Fruit fly (Drosophila melanogaster): ENCODE measurements around the gene goe.

DNA sequence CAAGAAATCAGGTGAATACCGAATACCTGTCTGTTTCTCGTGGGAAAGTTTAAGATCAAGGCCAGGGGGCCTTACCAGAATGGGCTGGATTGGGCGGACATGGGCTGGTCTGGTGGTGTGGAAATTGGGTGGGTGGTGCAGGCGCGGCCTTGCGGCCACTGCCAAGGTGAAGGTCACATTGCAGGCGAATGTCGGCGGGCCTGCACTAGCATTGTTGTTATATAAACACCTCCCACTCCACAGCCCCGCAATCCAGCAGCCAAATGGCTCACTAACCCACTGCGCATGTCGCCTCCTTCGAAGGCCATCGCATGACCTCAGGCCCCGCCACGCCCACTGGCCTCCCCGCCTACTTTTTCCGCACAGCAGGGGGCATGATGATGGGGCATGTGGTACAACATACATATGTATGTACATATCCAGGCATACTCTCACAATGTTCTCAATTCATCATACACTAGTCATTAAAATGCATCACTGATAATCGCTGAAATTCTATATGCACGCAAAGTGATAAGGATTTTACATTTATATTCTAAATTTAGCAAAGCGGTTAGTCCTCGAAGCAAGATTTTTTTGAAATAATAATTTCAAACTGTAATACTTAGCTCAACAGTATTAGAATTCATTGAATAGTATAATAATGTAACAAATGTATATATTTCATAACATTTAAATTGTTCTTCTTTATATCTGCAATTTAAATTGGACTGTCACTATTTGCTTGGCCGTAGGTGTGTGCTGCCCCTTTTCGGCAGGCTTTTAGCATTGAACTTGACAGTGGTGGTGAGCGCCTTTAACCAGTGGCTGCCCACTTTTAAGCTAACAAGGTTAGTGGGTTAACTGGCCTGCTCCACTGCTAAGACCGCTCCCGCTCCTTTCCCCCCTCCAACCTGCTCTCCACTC lies 54.8 kb downstream of the goe start:
- TF ChIP-seq ttk (optimal IDR thresholded peaks at IDR 0.05): no peak
- TF ChIP-seq psq (optimal IDR thresholded peaks at IDR 0.05): no peak
- TF ChIP-seq insv (optimal IDR thresholded peaks at IDR 0.05): no peak
